Worm (Caenorhabditis elegans): ENCODE results near the gene cyp-13A12.

Gene cyp-13A12

ce11 chrIII:13061136-13061535 lies 36.8 kb downstream of the cyp-13A12 start:
- no peak for TF ChIP-seq ceh-34 (tag; optimal IDR thresholded peaks at IDR 0.05)
- TF ChIP-seq che-1 (tag; optimal IDR thresholded peaks at IDR 0.05): no peak
- peak; percentile 52 for TF ChIP-seq tbx-2 (tag; optimal IDR thresholded peaks at IDR 0.05)
- peak; percentile 83 for TF ChIP-seq ceh-31 (tag; optimal IDR thresholded peaks at IDR 0.05)
- TF ChIP-seq mec-3 (tag; optimal IDR thresholded peaks at IDR 0.05; ENCODE audit: borderline replicate concordance): no peak
- TF ChIP-seq sdc-2 (tag; optimal IDR thresholded peaks at IDR 0.05): no peak
- no peak for TF ChIP-seq ceh-9 (tag; optimal IDR thresholded peaks at IDR 0.05)
- no peak for TF ChIP-seq ceh-30 (tag; optimal IDR thresholded peaks at IDR 0.05)
- peak; percentile 96 for TF ChIP-seq unc-42 (tag; optimal IDR thresholded peaks at IDR 0.05)
- TF ChIP-seq hlh-30 (tag; optimal IDR thresholded peaks at IDR 0.05; ENCODE audit: insufficient read depth): peak; percentile 90
- TF ChIP-seq ceh-2 (tag; optimal IDR thresholded peaks at IDR 0.05): no peak
- peak; percentile 89 for TF ChIP-seq unc-55 (GFP tag; optimal IDR thresholded peaks at IDR 0.05)
- TF ChIP-seq K09A11.1 (tag; optimal IDR thresholded peaks at IDR 0.05; ENCODE audit: insufficient read depth): peak; percentile 17
- no peak for TF ChIP-seq sox-4 (tag; optimal IDR thresholded peaks at IDR 0.05)
- TF ChIP-seq ceh-22 (tag; optimal IDR thresholded peaks at IDR 0.05): no peak
- TF ChIP-seq ceh-18 (tag; optimal IDR thresholded peaks at IDR 0.05): peak; percentile 60
- no peak for TF ChIP-seq fax-1 (tag; optimal IDR thresholded peaks at IDR 0.05)
- peak; percentile 88 for TF ChIP-seq dve-1 (tag; optimal IDR thresholded peaks at IDR 0.05)
- peak; percentile 95 for TF ChIP-seq ama-1 (optimal IDR thresholded peaks at IDR 0.05)
- TF ChIP-seq nfya-1 (tag; optimal IDR thresholded peaks at IDR 0.05): peak; percentile 82
- no peak for TF ChIP-seq F13H6.1 (tag; optimal IDR thresholded peaks at IDR 0.05)
- TF ChIP-seq ahr-1 (tag; optimal IDR thresholded peaks at IDR 0.05): no peak
- peak; percentile 82 for TF ChIP-seq pax-1 (tag; optimal IDR thresholded peaks at IDR 0.05)
- TF ChIP-seq unc-3 (GFP tag; conservative IDR thresholded peaks at IDR 0.05): no peak
- TF ChIP-seq unc-3 (tag; optimal IDR thresholded peaks at IDR 0.05): peak; percentile 19
- TF ChIP-seq elt-4 (tag; optimal IDR thresholded peaks at IDR 0.05): no peak
- peak; percentile 59 for TF ChIP-seq pros-1 (tag; optimal IDR thresholded peaks at IDR 0.05)
- peak; percentile 44 for TF ChIP-seq eyg-1 (tag; optimal IDR thresholded peaks at IDR 0.05)

ce11 chrIII:13061734-13062133 lies 37.4 kb downstream of the cyp-13A12 start:
- TF ChIP-seq pha-2 (tag; optimal IDR thresholded peaks at IDR 0.05) (no peak), madf-2 (tag; optimal IDR thresholded peaks at IDR 0.05) (peak; percentile 6)

ce11 chrIII:13062414-13062965 lies 38.1 kb downstream of the cyp-13A12 start:
- peak; percentile 31 for TF ChIP-seq K02D7.2 (tag; optimal IDR thresholded peaks at IDR 0.05)
- TF ChIP-seq sdc-2 (tag; optimal IDR thresholded peaks at IDR 0.05): peak; percentile 86
- TF ChIP-seq ceh-24 (tag; optimal IDR thresholded peaks at IDR 0.05): no peak
- peak; percentile 66 for TF ChIP-seq ama-1 (optimal IDR thresholded peaks at IDR 0.05)
- peak; percentile 94 for TF ChIP-seq F13H6.1 (tag; optimal IDR thresholded peaks at IDR 0.05)
- TF ChIP-seq ceh-31 (tag; optimal IDR thresholded peaks at IDR 0.05): peak; percentile 96
- TF ChIP-seq Y22D7AL.16 (tag; optimal IDR thresholded peaks at IDR 0.05): peak; percentile 14
- TF ChIP-seq nfya-1 (tag; optimal IDR thresholded peaks at IDR 0.05): peak; percentile 99
- peak; percentile 2 for TF ChIP-seq ztf-16 (tag; optimal IDR thresholded peaks at IDR 0.05)
- TF ChIP-seq unc-55 (GFP tag; optimal IDR thresholded peaks at IDR 0.05): peak; percentile 96
- TF ChIP-seq tbx-7 (tag; optimal IDR thresholded peaks at IDR 0.05): peak; percentile 45
- peak; percentile 74 for TF ChIP-seq fax-1 (tag; optimal IDR thresholded peaks at IDR 0.05)
- TF ChIP-seq ceh-18 (tag; optimal IDR thresholded peaks at IDR 0.05): peak; percentile 99
- TF ChIP-seq ceh-6 (GFP tag; optimal IDR thresholded peaks at IDR 0.05): peak; percentile 67
- no peak for TF ChIP-seq gmeb-2 (tag; optimal IDR thresholded peaks at IDR 0.05)
- TF ChIP-seq rnt-1 (tag; optimal IDR thresholded peaks at IDR 0.05): peak; percentile 96
- no peak for TF ChIP-seq K09A11.1 (tag; optimal IDR thresholded peaks at IDR 0.05; ENCODE audit: insufficient read depth)
- TF ChIP-seq elt-2 (tag; optimal IDR thresholded peaks at IDR 0.05): peak; percentile 13
- peak; percentile 68 for TF ChIP-seq ahr-1 (tag; optimal IDR thresholded peaks at IDR 0.05)
- peak; percentile 100 for TF ChIP-seq pros-1 (tag; optimal IDR thresholded peaks at IDR 0.05)
- peak; percentile 96 for TF ChIP-seq ceh-22 (tag; optimal IDR thresholded peaks at IDR 0.05)
- TF ChIP-seq sox-2 (GFP tag; IDR thresholded peaks at IDR 0.05): peak; percentile 92
- TF ChIP-seq hlh-8 (tag; optimal IDR thresholded peaks at IDR 0.05): peak; percentile 74
- no peak for TF ChIP-seq ceh-45 (GFP tag; IDR thresholded peaks at IDR 0.05)
- TF ChIP-seq tbx-2 (tag; optimal IDR thresholded peaks at IDR 0.05): peak; percentile 97
- TF ChIP-seq pax-1 (tag; optimal IDR thresholded peaks at IDR 0.05): no peak
- TF ChIP-seq unc-42 (tag; optimal IDR thresholded peaks at IDR 0.05): peak; percentile 79
- TF ChIP-seq odd-2 (tag; optimal IDR thresholded peaks at IDR 0.05): peak; percentile 16
- peak; percentile 31 for TF ChIP-seq lin-11 (tag; optimal IDR thresholded peaks at IDR 0.05)
- peak; percentile 7 for TF ChIP-seq hlh-13 (GFP tag; optimal IDR thresholded peaks at IDR 0.05)
- TF ChIP-seq C08G9.2 (tag; optimal IDR thresholded peaks at IDR 0.05): peak; percentile 64
- TF ChIP-seq ttx-3 (tag; optimal IDR thresholded peaks at IDR 0.05): peak; percentile 37
